Worm (Caenorhabditis elegans) whole organism, L4/young adult: ENCODE measurements around the gene C54D10.9.

Source experiments
- W03F9.2 ChIP-seq: fragments of 150-350 bp; optimal IDR thresholded peaks from 2 replicates; lab custom pipeline; 2014; ENCODE audit warnings: missing biosample characterization, missing genetic modification characterization
- dao-5 ChIP-seq: sonication (generic microtip); optimal IDR thresholded peaks from 2 replicates; lab custom pipeline; 2016; ENCODE audit warnings: missing genotype, missing genetic modification characterization, moderate library complexity, missing compliant biosample characterization
- him-1 ChIP-seq: sonication (generic microtip); optimal IDR thresholded peaks from 2 replicates; lab custom pipeline; 2016; ENCODE audit warnings: missing genotype, missing genetic modification reagents, missing genetic modification characterization, missing compliant biosample characterization

The C54D10.9 gene

ce11 chrV:12488002-12488401, 41.0 kb downstream of the C54D10.9 start:
- TF ChIP-seq W03F9.2 (tag; lab: Kevin White, UChicago) (no peak), dao-5 (tag; lab: Kevin White, UChicago) (no peak), him-1 (tag; lab: Kevin White, UChicago) (no peak)

- TF ChIP-seq him-1 (tag; lab: Kevin White, UChicago) (no peak), W03F9.2 (tag; lab: Kevin White, UChicago) (peak; percentile 63)
Measured at ce11 chrV:12491070-12491643, 44.2 kb downstream of the C54D10.9 start.

- no peak for TF ChIP-seq dao-5 (tag; lab: Kevin White, UChicago)
- TF ChIP-seq him-1 (tag; lab: Kevin White, UChicago) = no peak
- TF ChIP-seq W03F9.2 (tag; lab: Kevin White, UChicago) = no peak
Measured at ce11 chrV:12494522-12494921, 47.6 kb downstream of the C54D10.9 start, which contains the start of gene mrps-11. mrps-11 (minus strand) TSS chrV:12494622.

ce11 chrV:12497725-12498263, 50.8 kb downstream of the C54D10.9 start, which contains the start of the genes W04D2.4 and rbm-25:
W04D2.4 (minus strand) TSS chrV:12497755.
rbm-25 (plus strand) TSS chrV:12498213.
- peak; percentile 80 for TF ChIP-seq W03F9.2 (tag; lab: Kevin White, UChicago)
- TF ChIP-seq dao-5 (tag; lab: Kevin White, UChicago) = no peak
